Worm (Caenorhabditis elegans) whole organism, L3 larva: ENCODE measurements around the gene srd-25.

Experiments used
- ceh-16 ChIP-seq: sonication (generic microtip); optimal IDR thresholded peaks from 2 replicates; lab custom pipeline; 2017; ENCODE audit warnings: missing biosample characterization, missing genetic modification characterization
- ceh-28 ChIP-seq: fragments of 150-350 bp; optimal IDR thresholded peaks from 2 replicates; lab custom pipeline; 2014; ENCODE audit warnings: missing biosample characterization, missing genetic modification reagents, missing genetic modification characterization
- elt-3 ChIP-seq, 3 experiments: fragments of 150-350 bp in 1 of 3; sonication (generic microtip) in 2 of 3; optimal IDR thresholded peaks; 2 replicates in 2 of 3; 4 replicates in 1 of 3; lab custom pipeline; 2014 to 2017; ENCODE audit warnings: missing biosample characterization in 3 of 3, missing genetic modification characterization in 3 of 3
- jun-1 ChIP-seq: fragments of 150-350 bp; optimal IDR thresholded peaks from 2 replicates; lab custom pipeline; 2014; ENCODE audit warnings: missing biosample characterization, missing genetic modification reagents, missing genetic modification characterization
- nhr-237 ChIP-seq: fragments of 150-350 bp; optimal IDR thresholded peaks from 2 replicates; lab custom pipeline; 2014; ENCODE audit warnings: missing biosample characterization, missing genetic modification characterization
- nhr-77 ChIP-seq: fragments of 150-350 bp; optimal IDR thresholded peaks from 2 replicates; lab custom pipeline; 2014; ENCODE audit warnings: missing biosample characterization, missing genetic modification characterization
- pha-4 ChIP-seq: fragments of 150-350 bp; optimal IDR thresholded peaks from 2 replicates; lab custom pipeline; 2014; ENCODE audit warnings: missing biosample characterization, missing genetic modification reagents, missing genetic modification characterization
- pqm-1 ChIP-seq: fragments of 150-350 bp; optimal IDR thresholded peaks from 2 replicates; lab custom pipeline; 2017; ENCODE audit warnings: missing biosample characterization, missing genetic modification characterization, inconsistent platforms
- unc-39 ChIP-seq: sonication (generic microtip); optimal IDR thresholded peaks from 4 replicates; lab custom pipeline; 2017; ENCODE audit warnings: missing biosample characterization, missing genetic modification characterization

- no peak for TF ChIP-seq unc-39 (tag; lab: Kevin White, UChicago)
- no peak for TF ChIP-seq pqm-1 (tag; lab: Kevin White, UChicago)
- no peak for TF ChIP-seq jun-1 (tag; lab: Kevin White, UChicago)
- no peak for TF ChIP-seq ceh-28
- no peak for TF ChIP-seq ceh-16 (tag; lab: Kevin White, UChicago)
- TF ChIP-seq pha-4 = no peak
- TF ChIP-seq nhr-237 (tag; lab: Kevin White, UChicago) = no peak
- TF ChIP-seq nhr-77 = no peak
- TF ChIP-seq elt-3 (tag; optimal IDR thresholded peaks at IDR 0.05; lab: Kevin White, UChicago) = no peak
Measured at ce11 chrV:7595132-7595531, 36.7 kb upstream of the srd-25 start.
